Worm (Caenorhabditis elegans): ENCODE measurements around the gene F55B12.2.

The F55B12.2 gene

DNA sequence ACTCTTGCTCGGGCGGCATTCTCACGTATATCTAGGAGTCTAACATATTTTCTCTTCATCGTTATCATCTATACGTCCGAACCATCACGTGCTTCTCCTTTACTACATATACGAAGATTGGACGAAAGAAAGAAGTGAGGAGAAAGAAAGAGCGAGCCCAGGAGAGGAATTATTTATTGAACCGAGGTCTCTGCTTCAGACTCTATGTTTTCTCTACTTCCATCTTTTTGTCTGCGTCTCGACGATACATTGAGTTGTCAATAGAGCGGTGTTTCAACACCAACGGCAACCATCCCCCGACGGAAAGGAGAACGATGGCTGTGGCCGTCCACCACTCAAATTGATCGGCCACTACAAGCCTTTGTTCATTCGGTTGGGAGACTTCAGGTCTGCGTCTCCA, 27.4 kb downstream of the F55B12.2 start (continued):
- TF ChIP-seq F16B12.6 (tag; optimal IDR thresholded peaks at IDR 0.05) (peak; percentile 19), alr-1 (tag; optimal IDR thresholded peaks at IDR 0.05; ENCODE audit: borderline replicate concordance) (no peak), xbp-1 (tag; optimal IDR thresholded peaks at IDR 0.05) (peak; percentile 70), aha-1 (tag; optimal IDR thresholded peaks at IDR 0.05) (no peak), egl-27 (tag; optimal IDR thresholded peaks at IDR 0.05) (peak; percentile 21 to 68), egl-13 (tag; optimal IDR thresholded peaks at IDR 0.05) (peak; percentile 77)

DNA sequence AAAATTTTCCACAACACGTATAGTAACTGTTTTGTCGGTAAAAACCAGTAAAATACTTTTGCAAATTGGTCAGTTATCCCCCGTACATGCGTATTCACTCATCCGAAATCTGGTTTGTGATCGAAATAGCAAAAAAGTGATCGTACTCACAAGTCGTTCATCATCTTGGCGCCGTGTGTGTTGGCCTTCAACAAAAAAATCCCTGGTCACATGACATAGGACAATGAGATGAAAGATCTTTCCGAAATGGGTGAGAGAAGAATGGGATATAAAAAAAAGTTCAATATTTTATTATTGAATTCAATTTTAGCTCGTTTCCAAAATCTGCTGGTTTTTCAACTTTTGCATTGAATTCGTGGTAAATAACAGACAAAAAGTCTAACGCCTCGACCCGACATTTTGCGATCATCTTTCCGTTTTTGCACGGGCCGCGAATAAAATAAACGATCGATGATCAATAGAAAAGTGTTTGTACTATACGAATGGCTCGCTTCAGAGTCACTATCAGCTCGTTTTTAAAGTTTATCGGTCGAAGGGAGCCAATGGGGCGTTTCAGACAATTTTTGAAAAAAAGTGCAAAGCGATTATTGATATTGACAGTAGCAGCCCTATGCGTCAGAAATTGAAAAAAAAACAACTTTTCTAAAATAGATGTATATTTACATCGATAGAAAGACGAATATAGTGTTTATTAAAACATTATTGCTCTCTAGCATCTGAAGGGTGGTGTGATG, 28.7 kb downstream of the F55B12.2 start:
- TF ChIP-seq aly-2 (tag; optimal IDR thresholded peaks at IDR 0.05) (no peak), snu-23 (GFP tag; optimal IDR thresholded peaks at IDR 0.05) (peak; percentile 67), pqm-1 (tag; optimal IDR thresholded peaks at IDR 0.05) (no peak), sup-37 (GFP tag; optimal IDR thresholded peaks at IDR 0.05) (no peak), efl-3 (GFP tag; optimal IDR thresholded peaks at IDR 0.05) (no peak), jun-1 (tag; optimal IDR thresholded peaks at IDR 0.05) (no peak), nhr-19 (GFP tag; conservative IDR thresholded peaks at IDR 0.05) (peak; percentile 69), ztf-11 (tag; optimal IDR thresholded peaks at IDR 0.05) (no peak), egl-27 (tag; optimal IDR thresholded peaks at IDR 0.05) (no peak), C04F5.9 (tag; optimal IDR thresholded peaks at IDR 0.05) (no peak), hlh-4 (tag; optimal IDR thresholded peaks at IDR 0.05) (no peak), hlh-17 (GFP tag; optimal IDR thresholded peaks at IDR 0.05; ENCODE audit: borderline replicate concordance) (no peak), ceh-8 (GFP tag; optimal IDR thresholded peaks at IDR 0.05) (no peak), irx-1 (tag; optimal IDR thresholded peaks at IDR 0.05) (peak; percentile 44), nhr-84 (tag; optimal IDR thresholded peaks at IDR 0.05) (no peak), mef-2 (tag; optimal IDR thresholded peaks at IDR 0.05) (no peak), skn-1 (tag; optimal IDR thresholded peaks at IDR 0.05) (no peak), elt-2 (tag; optimal IDR thresholded peaks at IDR 0.05) (peak; percentile 23), vab-15 (tag; optimal IDR thresholded peaks at IDR 0.05) (no peak), efl-1 (optimal IDR thresholded peaks at IDR 0.05) (no peak), efl-1 (GFP tag; optimal IDR thresholded peaks at IDR 0.05 in 1 of 2) (peak in 1 of 2 experiments; percentile 91), zag-1 (tag; optimal IDR thresholded peaks at IDR 0.05) (no peak), lin-35 (GFP tag; optimal IDR thresholded peaks at IDR 0.05) (peak in 1 of 2 experiments; percentile 34), lin-39 (tag; optimal IDR thresholded peaks at IDR 0.05) (no peak), unc-62 (GFP tag; optimal IDR thresholded peaks at IDR 0.05) (no peak), fos-1 (tag; optimal IDR thresholded peaks at IDR 0.05) (no peak), nhr-20 (tag; optimal IDR thresholded peaks at IDR 0.05) (peak; percentile 35), grh-1 (GFP tag; IDR thresholded peaks at IDR 0.05) (peak; percentile 81), isw-1 (GFP tag; IDR thresholded peaks at IDR 0.05) (no peak), nhr-11 (tag; optimal IDR thresholded peaks at IDR 0.05) (no peak), ceh-90 (tag; optimal IDR thresholded peaks at IDR 0.05) (no peak), ceh-82 (tag; optimal IDR thresholded peaks at IDR 0.05) (peak in 1 of 3 experiments; percentile 2), unc-30 (tag; optimal IDR thresholded peaks at IDR 0.05) (no peak), nhr-47 (tag; optimal IDR thresholded peaks at IDR 0.05) (peak; percentile 44), blmp-1 (tag; optimal IDR thresholded peaks at IDR 0.05) (peak; percentile 53), C34B4.2 (tag; optimal IDR thresholded peaks at IDR 0.05) (no peak), egl-13 (tag; optimal IDR thresholded peaks at IDR 0.05) (no peak), mab-9 (GFP tag; IDR thresholded peaks at IDR 0.05) (no peak), ceh-63 (GFP tag; optimal IDR thresholded peaks at IDR 0.05) (no peak), fkh-8 (tag; optimal IDR thresholded peaks at IDR 0.05) (no peak), nhr-237 (tag; optimal IDR thresholded peaks at IDR 0.05) (no peak), aha-1 (tag; optimal IDR thresholded peaks at IDR 0.05) (no peak), ces-1 (GFP tag; optimal IDR thresholded peaks at IDR 0.05) (no peak), mep-1 (tag; optimal IDR thresholded peaks at IDR 0.05) (peak; percentile 51), swsn-7 (tag; optimal IDR thresholded peaks at IDR 0.05) (no peak), lin-13 (GFP tag; optimal IDR thresholded peaks at IDR 0.05) (no peak), unc-86 (tag; optimal IDR thresholded peaks at IDR 0.05) (no peak), C16A3.4 (tag; optimal IDR thresholded peaks at IDR 0.05) (peak; percentile 26)
